Fruit fly (Drosophila melanogaster) S2 (cell line): ENCODE data around the gene Faf2.

Experiments
- CG8478 ChIP-seq: fragments of >200 bp; optimal IDR thresholded peaks from 2 replicates; lab custom pipeline; 2018
- CTCF ChIP-seq, 2 experiments: fragments of >200 bp; optimal IDR thresholded peaks; 2 replicates each; lab custom pipeline; 2018

dm6 chr2L:18732291-18732690 lies 23.8 kb upstream of the Faf2 start, which contains the start of gene CG10348:
- TF ChIP-seq CTCF (optimal IDR thresholded peaks at IDR 0.05; lab: Kevin White, UChicago) (no peak), CG8478 (no peak)
